Worm (Caenorhabditis elegans): ENCODE data around the gene M6.4.

DNA sequence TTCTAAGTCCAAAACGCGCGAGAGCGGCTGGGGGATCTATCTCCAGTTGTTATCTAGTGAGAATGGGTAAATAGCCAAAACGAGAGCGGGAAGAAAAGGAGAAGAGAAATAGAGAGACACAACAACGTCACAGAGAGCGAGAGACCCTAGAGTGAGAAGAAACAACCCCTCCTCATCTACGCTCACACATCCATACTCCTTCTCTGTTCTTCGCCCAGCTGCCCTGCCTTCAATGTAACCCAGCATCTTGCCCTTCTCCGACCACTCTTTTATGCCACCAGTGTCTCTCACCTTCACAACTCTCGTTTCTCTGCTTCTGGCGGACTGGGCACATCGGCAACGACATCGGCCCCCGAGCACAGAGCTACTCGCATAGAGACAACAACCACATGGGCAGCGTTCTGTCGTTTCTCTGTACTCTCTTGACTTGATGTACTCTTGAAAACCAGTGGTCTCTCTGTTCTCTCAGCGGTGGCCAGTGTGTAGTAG lies 35.7 kb upstream of the M6.4 start:
- no peak for TF ChIP-seq ama-1 (optimal IDR thresholded peaks at IDR 0.05)
- peak; percentile 87 for TF ChIP-seq nhr-20 (tag; optimal IDR thresholded peaks at IDR 0.05)
- peak; percentile 99 for TF ChIP-seq lin-14 (GFP tag; optimal IDR thresholded peaks at IDR 0.05)
- TF ChIP-seq unc-86 (tag; optimal IDR thresholded peaks at IDR 0.05) = peak; percentile 91
- TF ChIP-seq ztf-11 (tag; optimal IDR thresholded peaks at IDR 0.05) = peak in 1 of 2 experiments; percentile 78
- peak; percentile 85 for TF ChIP-seq egl-13 (tag; optimal IDR thresholded peaks at IDR 0.05)
- peak; percentile 90 for TF ChIP-seq tbx-2 (tag; optimal IDR thresholded peaks at IDR 0.05)
- no peak for TF ChIP-seq zip-4 (GFP tag; optimal IDR thresholded peaks at IDR 0.05)
- peak; percentile 60 for TF ChIP-seq snpc-4 (tag; optimal IDR thresholded peaks at IDR 0.05)
